Worm (Caenorhabditis elegans): ENCODE measurements around the gene F59B1.4.

- no peak for TF ChIP-seq dao-5 (tag; optimal IDR thresholded peaks at IDR 0.05)
- no peak for TF ChIP-seq him-1 (tag; optimal IDR thresholded peaks at IDR 0.05)
Observed at ce11 chrV:3616844-3617243, 10.0 kb downstream of the F59B1.4 start.

All from whole organism, L4/young adult.